Worm (Caenorhabditis elegans): ENCODE data around the gene immt-2.
A peak's percentile ranks its signal among the peaks of the same experiment; 100 is the strongest.

DNA sequence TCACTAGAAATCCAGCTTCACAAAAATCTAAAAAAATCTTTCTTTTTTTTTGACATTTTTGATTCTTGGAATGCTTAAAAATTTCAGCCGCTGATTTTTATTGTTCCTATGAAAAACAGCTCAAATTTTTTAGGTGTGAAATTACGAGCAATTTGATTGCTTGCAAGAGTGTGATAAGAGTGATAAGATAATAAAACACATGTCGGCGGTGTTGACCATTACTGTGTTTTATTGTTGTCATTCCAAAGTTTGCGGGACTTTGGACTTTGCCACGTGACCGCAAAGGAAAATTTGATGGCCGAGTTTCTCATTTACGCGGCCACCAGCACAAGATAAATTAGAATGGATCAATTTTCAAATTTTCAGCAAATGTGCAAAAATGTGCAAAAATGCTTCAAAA, 27.6 kb downstream of the immt-2 start:
- no peak for TF ChIP-seq nhr-41 (GFP tag; IDR thresholded peaks at IDR 0.05)
- no peak for TF ChIP-seq spr-3 (GFP tag; optimal IDR thresholded peaks at IDR 0.05)
- TF ChIP-seq ces-1 (GFP tag; optimal IDR thresholded peaks at IDR 0.05), result no peak
- TF ChIP-seq egl-27 (tag; optimal IDR thresholded peaks at IDR 0.05), result no peak
- TF ChIP-seq Y75B8A.6 (GFP tag; IDR thresholded peaks at IDR 0.05), result no peak
- peak; percentile 56; the same call in 1 of the 2 replicates for TF ChIP-seq tra-1 (GFP tag; IDR thresholded peaks at IDR 0.05)

Data from whole organism, L4 larva.